Worm (Caenorhabditis elegans): ENCODE data around the gene ins-31.

DNA sequence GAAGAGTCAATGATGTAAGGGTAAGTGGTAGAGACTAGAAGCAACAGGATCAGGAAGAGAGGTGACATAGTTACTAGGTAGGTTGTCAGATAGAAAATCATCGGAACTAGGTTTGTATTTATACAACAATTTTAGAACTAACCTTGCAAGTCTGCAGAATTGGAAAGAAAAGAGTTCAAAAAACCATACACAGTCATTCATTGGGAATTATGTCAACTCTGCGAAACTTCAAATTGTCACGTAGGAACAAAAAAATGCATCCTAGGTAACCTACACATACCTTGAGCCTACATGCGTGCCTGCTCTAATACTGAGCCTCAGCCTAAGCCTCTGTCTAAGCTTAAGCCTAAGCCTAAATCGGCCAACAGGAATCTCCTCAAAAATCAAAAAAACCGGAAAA is 500 bp upstream of the ins-31 start, which contains the start of gene ins-19:
- TF ChIP-seq W03F9.2 (tag; optimal IDR thresholded peaks at IDR 0.05), result no peak
- no peak for TF ChIP-seq him-1 (tag; optimal IDR thresholded peaks at IDR 0.05)
- no peak for TF ChIP-seq dao-5 (tag; optimal IDR thresholded peaks at IDR 0.05)
